Worm (Caenorhabditis elegans) whole organism, L2 larva: ENCODE results near the gene W05B10.3.
A peak's percentile ranks its signal among the peaks of the same experiment; 100 is the strongest.

ENCODE experiments used
- C34F6.9 ChIP-seq: fragments of 150-350 bp; optimal IDR thresholded peaks from 2 replicates; lab custom pipeline; 2014; ENCODE audit warnings: missing biosample characterization, missing genetic modification characterization
- F13H6.1 ChIP-seq: sonication (generic microtip); optimal IDR thresholded peaks from 2 replicates; lab custom pipeline; 2016; ENCODE audit warnings: missing genetic modification characterization, missing compliant biosample characterization
- R02D3.7 ChIP-seq: fragments of 150-350 bp; optimal IDR thresholded peaks from 2 replicates; lab custom pipeline; 2014; ENCODE audit warnings: missing biosample characterization, missing genetic modification characterization
- Y55F3AM.14 ChIP-seq: fragments of 200-800 bp; sonication (Bioruptor generic); optimal IDR thresholded peaks from 2 replicates; lab custom pipeline; 2018; ENCODE audit warnings: mild to moderate bottlenecking, missing genetic modification characterization, missing compliant biosample characterization
- ZK546.5 ChIP-seq: sonication (generic microtip); optimal IDR thresholded peaks from 2 replicates; lab custom pipeline; 2017; ENCODE audit warnings: missing biosample characterization, missing genetic modification characterization
- alr-1 ChIP-seq: fragments of 150-350 bp; optimal IDR thresholded peaks from 2 replicates; lab custom pipeline; 2014; ENCODE audit warnings: missing biosample characterization, missing genetic modification characterization
- aly-2 ChIP-seq: fragments of 150-350 bp; optimal IDR thresholded peaks from 2 replicates; lab custom pipeline; 2014; ENCODE audit warnings: missing biosample characterization, missing genetic modification characterization
- ama-1 ChIP-seq: fragments of 150-350 bp; optimal IDR thresholded peaks from 2 replicates; lab custom pipeline; 2018; ENCODE audit warnings: inconsistent platforms
- blmp-1 ChIP-seq: sonication (generic microtip); optimal IDR thresholded peaks from 2 replicates; lab custom pipeline; 2017; ENCODE audit warnings: missing genetic modification characterization, mild to moderate bottlenecking, missing compliant biosample characterization, antibody characterized with exemption, moderate library complexity; ENCODE audit not compliant: insufficient read depth
- ceh-16 ChIP-seq: fragments of 150-350 bp; optimal IDR thresholded peaks from 2 replicates; lab custom pipeline; 2014; ENCODE audit warnings: missing biosample characterization, missing genetic modification characterization
- ceh-82 ChIP-seq: fragments of 150-350 bp; optimal IDR thresholded peaks from 2 replicates; lab custom pipeline; 2014; ENCODE audit warnings: missing biosample characterization, missing genetic modification characterization
- crh-2 ChIP-seq: sonication (generic microtip); optimal IDR thresholded peaks from 2 replicates; lab custom pipeline; 2017; ENCODE audit warnings: missing biosample characterization, missing genetic modification characterization
- dmd-4 ChIP-seq: sonication (generic microtip); optimal IDR thresholded peaks from 2 replicates; lab custom pipeline; 2017; ENCODE audit warnings: missing biosample characterization, missing genetic modification characterization
- egl-27 ChIP-seq: sonication (generic microtip); optimal IDR thresholded peaks from 3 replicates; lab custom pipeline; 2017; ENCODE audit warnings: missing biosample characterization, missing genetic modification reagents, missing genetic modification characterization
- elt-1 ChIP-seq: fragments of 150-350 bp; optimal IDR thresholded peaks from 2 replicates; lab custom pipeline; 2014; ENCODE audit warnings: missing biosample characterization, missing genetic modification characterization
- elt-3 ChIP-seq: sonication (generic microtip); optimal IDR thresholded peaks from 2 replicates; lab custom pipeline; 2017; ENCODE audit warnings: missing biosample characterization, missing genetic modification characterization
- fos-1 ChIP-seq: fragments of 150-350 bp; optimal IDR thresholded peaks from 2 replicates; lab custom pipeline; 2014; ENCODE audit warnings: missing biosample characterization, missing genetic modification characterization
- gmeb-1 ChIP-seq: fragments of 150-350 bp; optimal IDR thresholded peaks from 2 replicates; lab custom pipeline; 2014; ENCODE audit warnings: missing biosample characterization, missing genetic modification characterization
- lin-11 ChIP-seq: fragments of 150-350 bp; sonication (generic microtip); optimal IDR thresholded peaks from 2 replicates; lab custom pipeline; 2014; ENCODE audit warnings: missing biosample characterization, missing genetic modification characterization, inconsistent platforms, mixed read lengths
- lin-13 ChIP-seq: fragments of 150-350 bp; optimal IDR thresholded peaks from 2 replicates; lab custom pipeline; 2014; ENCODE audit warnings: missing biosample characterization, missing genetic modification reagents, missing genetic modification characterization
- lin-39 ChIP-seq: fragments of 150-350 bp; optimal IDR thresholded peaks from 2 replicates; lab custom pipeline; 2014; ENCODE audit warnings: missing biosample characterization, missing genetic modification reagents, missing genetic modification characterization
- lsy-2 ChIP-seq, 2 experiments: fragments of 150-350 bp in 1 of 2; sonication (generic microtip) in 1 of 2; optimal IDR thresholded peaks; 2 replicates each; lab custom pipeline; 2014 to 2017; ENCODE audit warnings: missing biosample characterization in 2 of 2, missing genetic modification characterization in 2 of 2
- mab-5 ChIP-seq: fragments of 150-350 bp; optimal IDR thresholded peaks from 2 replicates; lab custom pipeline; 2014; ENCODE audit warnings: missing biosample characterization, missing genetic modification characterization
- mbf-1 ChIP-seq: sonication (generic microtip); optimal IDR thresholded peaks from 2 replicates; lab custom pipeline; 2017; ENCODE audit warnings: missing biosample characterization, missing genetic modification characterization
- mdl-1 ChIP-seq, 2 experiments: fragments of 150-350 bp in 1 of 2; sonication (generic microtip) in 1 of 2; optimal IDR thresholded peaks; 2 replicates each; lab custom pipeline; 2017; ENCODE audit warnings: missing biosample characterization in 2 of 2, missing genetic modification characterization in 2 of 2
- nhr-10 ChIP-seq: sonication (generic microtip); optimal IDR thresholded peaks from 2 replicates; lab custom pipeline; 2017; ENCODE audit warnings: missing biosample characterization, missing genetic modification characterization
- nhr-11 ChIP-seq: fragments of 150-350 bp; optimal IDR thresholded peaks from 2 replicates; lab custom pipeline; 2014; ENCODE audit warnings: missing biosample characterization, missing genetic modification characterization
- nhr-12 ChIP-seq: fragments of 150-350 bp; optimal IDR thresholded peaks from 2 replicates; lab custom pipeline; 2014; ENCODE audit warnings: missing biosample characterization, missing genetic modification characterization
- nhr-129 ChIP-seq: fragments of 150-350 bp; optimal IDR thresholded peaks from 2 replicates; lab custom pipeline; 2014; ENCODE audit warnings: missing biosample characterization, missing genetic modification characterization
- nhr-21 ChIP-seq: fragments of 150-350 bp; optimal IDR thresholded peaks from 2 replicates; lab custom pipeline; 2014; ENCODE audit warnings: missing biosample characterization, missing genetic modification characterization
- nhr-23 ChIP-seq: fragments of 150-350 bp; optimal IDR thresholded peaks from 2 replicates; lab custom pipeline; 2014; ENCODE audit warnings: missing biosample characterization, missing genetic modification reagents, missing genetic modification characterization
- nhr-237 ChIP-seq: fragments of 150-350 bp; optimal IDR thresholded peaks from 2 replicates; lab custom pipeline; 2014; ENCODE audit warnings: missing biosample characterization, missing genetic modification characterization
- nhr-25 ChIP-seq: fragments of 150-350 bp; sonication (generic microtip); optimal IDR thresholded peaks from 3 replicates; lab custom pipeline; 2014; ENCODE audit warnings: missing biosample characterization, missing genetic modification characterization
- nhr-6 ChIP-seq: fragments of 150-350 bp; optimal IDR thresholded peaks from 2 replicates; lab custom pipeline; 2014; ENCODE audit warnings: missing biosample characterization, missing genetic modification characterization
- nhr-77 ChIP-seq: fragments of 150-350 bp; optimal IDR thresholded peaks from 2 replicates; lab custom pipeline; 2014; ENCODE audit warnings: missing biosample characterization, missing genetic modification characterization
- peb-1 ChIP-seq: fragments of 150-350 bp; optimal IDR thresholded peaks from 2 replicates; lab custom pipeline; 2014; ENCODE audit warnings: missing biosample characterization, missing genetic modification characterization
- sem-4 ChIP-seq: fragments of 150-350 bp; optimal IDR thresholded peaks from 2 replicates; lab custom pipeline; 2014; ENCODE audit warnings: missing biosample characterization, missing genetic modification reagents, missing genetic modification characterization
- skn-1 ChIP-seq: sonication (generic microtip); optimal IDR thresholded peaks from 2 replicates; lab custom pipeline; 2017; ENCODE audit warnings: missing biosample characterization, missing genetic modification characterization
- sma-3 ChIP-seq: sonication (generic microtip); optimal IDR thresholded peaks from 2 replicates; lab custom pipeline; 2016; ENCODE audit warnings: missing genetic modification reagents, missing genetic modification characterization, missing compliant biosample characterization
- sma-9 ChIP-seq, 2 experiments: fragments of 150-350 bp in 1 of 2; sonication (generic microtip) in 1 of 2; optimal IDR thresholded peaks; 2 replicates each; lab custom pipeline; 2014 to 2016; ENCODE audit warnings: missing genetic modification characterization in 2 of 2, mild to moderate bottlenecking in 1 of 2, missing biosample characterization in 1 of 2, missing compliant biosample characterization in 1 of 2, missing genetic modification reagents in 1 of 2, moderate library complexity in 1 of 2
- snpc-4 ChIP-seq: fragments of 150-350 bp; optimal IDR thresholded peaks from 2 replicates; lab custom pipeline; 2014; ENCODE audit warnings: missing biosample characterization, missing genetic modification characterization
- unc-39 ChIP-seq: fragments of 150-350 bp; optimal IDR thresholded peaks from 2 replicates; lab custom pipeline; 2014; ENCODE audit warnings: missing biosample characterization, missing genetic modification characterization
- unc-55 ChIP-seq: fragments of 150-350 bp; sonication (generic microtip); optimal IDR thresholded peaks from 3 replicates; lab custom pipeline; 2014; ENCODE audit warnings: missing biosample characterization, missing genetic modification reagents, missing genetic modification characterization
- unc-62 ChIP-seq: fragments of 150-350 bp; optimal IDR thresholded peaks from 2 replicates; lab custom pipeline; 2014; ENCODE audit warnings: missing biosample characterization, missing genetic modification reagents, missing genetic modification characterization
- zag-1 ChIP-seq: fragments of 150-350 bp; optimal IDR thresholded peaks from 2 replicates; lab custom pipeline; 2014; ENCODE audit warnings: missing biosample characterization, missing genetic modification characterization
- ztf-1 ChIP-seq: fragments of 200-800 bp; sonication (Bioruptor generic); conservative IDR thresholded peaks from 2 replicates; pipeline ENCODE4 v1.3.6; 2022; ENCODE audit warnings: missing genetic modification characterization, missing compliant biosample characterization
- ztf-11 ChIP-seq: sonication (generic microtip); optimal IDR thresholded peaks from 2 replicates; lab custom pipeline; 2017; ENCODE audit warnings: missing biosample characterization, missing genetic modification characterization
- ztf-4 ChIP-seq: fragments of 150-350 bp; optimal IDR thresholded peaks from 2 replicates; lab custom pipeline; 2014; ENCODE audit warnings: missing biosample characterization, missing genetic modification characterization

W05B10.3 gene

DNA sequence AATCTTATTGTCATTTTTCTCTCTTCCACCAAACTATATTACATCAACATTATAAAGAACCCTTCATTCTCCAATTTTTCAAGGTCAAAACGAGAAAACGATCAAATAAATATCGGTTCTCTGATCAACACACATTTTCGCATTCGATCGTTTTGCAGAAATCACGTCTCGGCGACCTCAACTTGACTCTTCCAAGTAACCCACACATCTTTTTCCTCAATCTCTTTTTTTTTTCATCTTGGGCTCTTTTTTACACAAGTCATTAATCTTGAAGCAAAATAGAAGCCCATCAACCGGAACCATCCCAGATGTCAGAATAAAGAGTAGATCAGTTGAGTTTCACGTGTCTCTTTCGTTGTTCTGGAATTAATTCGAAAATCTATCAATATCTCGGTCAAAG is 25.3 kb downstream of the W05B10.3 start:
- no peak for TF ChIP-seq nhr-12 (tag; lab: Kevin White, UChicago)
- TF ChIP-seq nhr-21, result no peak
- TF ChIP-seq nhr-129 (tag; lab: Kevin White, UChicago), result peak; percentile 55
- TF ChIP-seq C34F6.9 (tag; lab: Kevin White, UChicago), result peak; percentile 3
- TF ChIP-seq Y55F3AM.14 (GFP tag; lab: Kevin White, UChicago), result no peak
- TF ChIP-seq nhr-6, result no peak
- TF ChIP-seq elt-1 (tag; lab: Kevin White, UChicago), result no peak
- TF ChIP-seq lsy-2 (tag; optimal IDR thresholded peaks at IDR 0.05; lab: Kevin White, UChicago), result peak in 1 of 2 experiments; percentile 31
- TF ChIP-seq ceh-16, result no peak
- TF ChIP-seq F13H6.1, result peak; percentile 41
- TF ChIP-seq lin-13 (GFP tag; lab: Kevin White, UChicago), result no peak
- TF ChIP-seq sma-3 (GFP tag; lab: Kevin White, UChicago), result no peak
- TF ChIP-seq sem-4, result peak; percentile 24
- TF ChIP-seq snpc-4 (tag; lab: Kevin White, UChicago), result no peak
- TF ChIP-seq mab-5 (tag; lab: Kevin White, UChicago), result peak; percentile 17
- peak; percentile 71 for TF ChIP-seq nhr-25 (tag; lab: Kevin White, UChicago)
- peak; percentile 62 for TF ChIP-seq sma-9 (GFP tag; optimal IDR thresholded peaks at IDR 0.05; lab: Kevin White, UChicago)
- no peak for TF ChIP-seq sma-9 (tag; optimal IDR thresholded peaks at IDR 0.05; lab: Kevin White, UChicago)
- no peak for TF ChIP-seq zag-1
- TF ChIP-seq crh-2 (tag; lab: Kevin White, UChicago), result peak; percentile 16

DNA sequence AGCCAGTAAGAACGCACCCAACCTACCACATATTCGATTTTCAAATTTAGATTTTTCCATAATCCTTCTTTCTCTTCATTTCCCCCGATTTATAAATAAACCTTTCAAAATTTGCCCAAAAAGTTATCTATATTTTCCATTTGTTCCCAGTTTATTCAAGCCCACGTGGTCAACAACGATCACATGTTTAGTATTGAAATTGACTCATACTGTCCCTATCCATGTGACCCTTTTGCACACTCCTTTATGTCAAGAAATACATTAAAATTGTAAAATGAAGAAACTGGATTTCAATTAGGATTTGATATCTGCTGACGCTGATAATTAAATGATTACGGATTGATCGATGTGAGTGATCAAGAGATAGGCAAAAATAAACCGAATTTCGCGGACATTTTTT is 26.3 kb downstream of the W05B10.3 start:
- TF ChIP-seq lin-13 (GFP tag; lab: Kevin White, UChicago) (no peak), egl-27 (no peak), elt-1 (tag; lab: Kevin White, UChicago) (no peak), peb-1 (tag; lab: Kevin White, UChicago) (no peak), nhr-237 (no peak), C34F6.9 (tag; lab: Kevin White, UChicago) (peak; percentile 63), nhr-23 (tag; lab: Kevin White, UChicago) (no peak), zag-1 (no peak), unc-55 (GFP tag; lab: Kevin White, UChicago) (no peak), mbf-1 (tag; lab: Kevin White, UChicago) (no peak), mdl-1 (tag; optimal IDR thresholded peaks at IDR 0.05; lab: Kevin White, UChicago) (peak in 1 of 2 experiments; percentile 27), ceh-82 (tag; lab: Kevin White, UChicago) (no peak), crh-2 (tag; lab: Kevin White, UChicago) (peak; percentile 42), unc-62 (no peak), sma-9 (GFP tag; optimal IDR thresholded peaks at IDR 0.05; lab: Kevin White, UChicago) (peak; percentile 91), sma-9 (tag; optimal IDR thresholded peaks at IDR 0.05; lab: Kevin White, UChicago) (no peak), lin-39 (tag; lab: Kevin White, UChicago) (no peak), ztf-4 (peak; percentile 4), nhr-10 (tag; lab: Kevin White, UChicago) (no peak), nhr-12 (tag; lab: Kevin White, UChicago) (no peak), F13H6.1 (no peak), ZK546.5 (tag; lab: Kevin White, UChicago) (no peak), dmd-4 (no peak), sem-4 (no peak), nhr-129 (tag; lab: Kevin White, UChicago) (peak; percentile 83), lin-11 (tag; lab: Kevin White, UChicago) (no peak), nhr-11 (no peak), lsy-2 (tag; optimal IDR thresholded peaks at IDR 0.05; lab: Kevin White, UChicago) (no peak), ztf-1 (GFP tag; lab: Robert Waterston, UW) (no peak), ceh-16 (no peak), Y55F3AM.14 (GFP tag; lab: Kevin White, UChicago) (no peak), fos-1 (tag; lab: Kevin White, UChicago) (peak; percentile 15), mab-5 (tag; lab: Kevin White, UChicago) (no peak), skn-1 (tag; lab: Kevin White, UChicago) (no peak), unc-39 (no peak), nhr-25 (tag; lab: Kevin White, UChicago) (no peak), nhr-21 (peak; percentile 22), alr-1 (no peak), snpc-4 (tag; lab: Kevin White, UChicago) (no peak), nhr-77 (tag; lab: Kevin White, UChicago) (no peak), ztf-11 (no peak), aly-2 (no peak), nhr-6 (no peak), ama-1 (lab: Kevin White, UChicago) (no peak), elt-3 (tag; lab: Kevin White, UChicago) (no peak), blmp-1 (tag; lab: Kevin White, UChicago) (no peak), R02D3.7 (no peak), gmeb-1 (tag; lab: Kevin White, UChicago) (peak; percentile 72), sma-3 (GFP tag; lab: Kevin White, UChicago) (peak; percentile 92)
